Worm (Caenorhabditis elegans): ENCODE measurements around the gene glb-9.

DNA sequence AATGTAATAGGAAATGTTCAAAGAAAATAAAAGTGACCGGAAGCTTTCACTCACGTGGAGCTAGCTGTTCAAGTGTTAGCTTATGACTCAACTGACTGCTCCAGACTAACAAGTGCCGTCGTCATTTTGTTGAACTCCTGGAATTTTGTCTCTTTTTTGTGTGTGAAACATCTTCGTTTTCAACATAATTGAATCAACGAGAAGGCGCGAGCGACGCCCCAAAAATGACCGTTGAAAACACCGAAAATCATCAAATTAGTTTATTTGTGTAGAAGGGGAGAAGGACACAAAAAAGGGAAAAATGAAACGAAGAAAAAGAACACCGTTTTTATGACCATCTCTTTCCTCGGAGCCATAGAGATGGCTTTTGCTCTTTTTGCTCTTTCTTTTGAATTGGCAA lies 36.3 kb upstream of the glb-9 start, which contains the start of gene ZK1290.14:
- TF ChIP-seq ets-7 (tag; optimal IDR thresholded peaks at IDR 0.05), result no peak
- TF ChIP-seq flt-1 (GFP tag; IDR thresholded peaks at IDR 0.05), result no peak
- no peak for TF ChIP-seq pes-1 (GFP tag; IDR thresholded peaks at IDR 0.05)
- TF ChIP-seq sea-1 (GFP tag; conservative IDR thresholded peaks at IDR 0.05), result no peak
- no peak for TF ChIP-seq ama-1 (optimal IDR thresholded peaks at IDR 0.05)
- TF ChIP-seq ceh-36 (tag; optimal IDR thresholded peaks at IDR 0.05), result no peak
- no peak for TF ChIP-seq scrt-1 (GFP tag; IDR thresholded peaks at IDR 0.05)
- TF ChIP-seq ceh-13 (GFP tag; optimal IDR thresholded peaks at IDR 0.05), result no peak
- no peak for TF ChIP-seq aly-1 (tag; optimal IDR thresholded peaks at IDR 0.05)

All from whole organism, early embryonic.